Fruit fly (Drosophila melanogaster): Measurements from ENCODE around the gene tal-AA.

tal-AA gene

dm6 chr3R:13797823-13798446, 15.0 kb upstream of the tal-AA start:
- TF ChIP-seq CG16813 (GFP tag; IDR thresholded peaks at IDR 0.05; ENCODE audit: partially characterized antibody) (peak; percentile 86), Scr (GFP tag; IDR thresholded peaks at IDR 0.05; ENCODE audit: partially characterized antibody) (peak; percentile 71), amos (GFP tag; IDR thresholded peaks at IDR 0.05; ENCODE audit: partially characterized antibody) (peak; percentile 77; the same call in 1 of the 2 replicates), gsb (GFP tag; IDR thresholded peaks at IDR 0.05) (no peak), CG34224 (GFP tag; IDR thresholded peaks at IDR 0.05; ENCODE audit: partially characterized antibody) (peak; percentile 50; the same call in 2 of the 3 replicates), HLH4C (GFP tag; IDR thresholded peaks at IDR 0.05; ENCODE audit: partially characterized antibody) (peak; percentile 66), aop (GFP tag; IDR thresholded peaks at IDR 0.05) (peak; percentile 43; the same call in 1 of the 2 replicates), CG7963 (GFP tag; IDR thresholded peaks at IDR 0.05; ENCODE audit: partially characterized antibody) (peak; percentile 68), CG8765 (GFP tag; IDR thresholded peaks at IDR 0.05) (no peak), Opbp (GFP tag; IDR thresholded peaks at IDR 0.05; ENCODE audit: partially characterized antibody) (peak; percentile 74; the same call in 2 of the 3 replicates), CG11247 (GFP tag; IDR thresholded peaks at IDR 0.05) (no peak), Hr39 (optimal IDR thresholded peaks at IDR 0.05) (no peak), ato (GFP tag; IDR thresholded peaks at IDR 0.05; ENCODE audit: partially characterized antibody) (peak; percentile 46; the same call in 1 of the 2 replicates), YL-1 (GFP tag; optimal IDR thresholded peaks at IDR 0.05) (no peak), hb (GFP tag; IDR thresholded peaks at IDR 0.05; ENCODE audit: partially characterized antibody) (peak; percentile 72; the same call in 2 of the 3 replicates), inv (GFP tag; IDR thresholded peaks at IDR 0.05; ENCODE audit: partially characterized antibody) (peak; percentile 35; the same call in 1 of the 2 replicates), tna (GFP tag; IDR thresholded peaks at IDR 0.05; ENCODE audit: partially characterized antibody) (peak; percentile 73), ci (GFP tag; IDR thresholded peaks at IDR 0.05) (0 out of 3 replicates have a peak, but pooled peaks have one; percentile 12), Dll (GFP tag; IDR thresholded peaks at IDR 0.05; ENCODE audit: partially characterized antibody) (peak; percentile 56; the same call in 2 of the 4 replicates), bbx (GFP tag; IDR thresholded peaks at IDR 0.05; ENCODE audit: partially characterized antibody) (peak; percentile 82), trem (tag; optimal IDR thresholded peaks at IDR 0.05) (no peak), hbn (GFP tag; IDR thresholded peaks at IDR 0.05; ENCODE audit: partially characterized antibody) (no peak), mld (GFP tag; IDR thresholded peaks at IDR 0.05; ENCODE audit: partially characterized antibody) (peak; percentile 71; the same call in 1 of the 3 replicates), pho (GFP tag; optimal IDR thresholded peaks at IDR 0.05) (no peak), CG42726 (GFP tag; IDR thresholded peaks at IDR 0.05; ENCODE audit: partially characterized antibody) (peak; percentile 59; the same call in 1 of the 2 replicates), CG14860 (GFP tag; IDR thresholded peaks at IDR 0.05; ENCODE audit: partially characterized antibody) (peak; percentile 75), Bdp1 (GFP tag; optimal IDR thresholded peaks at IDR 0.05) (peak; percentile 97), lab (GFP tag; optimal IDR thresholded peaks at IDR 0.05) (no peak), CG10959 (GFP tag; IDR thresholded peaks at IDR 0.05) (no peak), HLHmδ (GFP tag; optimal IDR thresholded peaks at IDR 0.05) (no peak), Spps (tag; optimal IDR thresholded peaks at IDR 0.05) (no peak), gsb-n (tag; optimal IDR thresholded peaks at IDR 0.05) (no peak), CG15601 (tag; optimal IDR thresholded peaks at IDR 0.05) (no peak), CG11504 (tag; optimal IDR thresholded peaks at IDR 0.05) (peak; percentile 18), unc-4 (GFP tag; IDR thresholded peaks at IDR 0.05; ENCODE audit: partially characterized antibody) (peak; percentile 36; the same call in 1 of the 2 replicates), knrl (GFP tag; IDR thresholded peaks at IDR 0.05; ENCODE audit: partially characterized antibody) (peak; percentile 63), CG12769 (tag; optimal IDR thresholded peaks at IDR 0.05) (no peak), sens (GFP tag) (peak; percentile 45), CG6791 (GFP tag; IDR thresholded peaks at IDR 0.05; ENCODE audit: partially characterized antibody) (peak; percentile 82), chinmo (GFP tag; IDR thresholded peaks at IDR 0.05; ENCODE audit: partially characterized antibody) (peak; percentile 50; the same call in 1 of the 4 replicates), Med (GFP tag) (peak; percentile 28), CG7987 (GFP tag; optimal IDR thresholded peaks at IDR 0.05) (no peak), BtbVII (GFP tag; optimal IDR thresholded peaks at IDR 0.05) (no peak), MTF-1 (GFP tag; optimal IDR thresholded peaks at IDR 0.05; ENCODE audit: borderline replicate concordance) (no peak), CG18764 (GFP tag; optimal IDR thresholded peaks at IDR 0.05) (no peak), CG1603 (tag; optimal IDR thresholded peaks at IDR 0.05) (no peak)
